Fruit fly (Drosophila melanogaster) whole organism, embryonic: ENCODE measurements around the gene CG32281.

ENCODE experiments used
- CG10366 ChIP-seq: fragments of 200-800 bp; sonication (Bioruptor generic); IDR thresholded peaks from 2 replicates; pipeline ENCODE4 v1.3.6; 2022; ENCODE audit warnings: missing biosample characterization, missing genetic modification characterization
- CG10543 ChIP-seq: fragments of 200-800 bp; sonication (Bioruptor generic); optimal IDR thresholded peaks from 3 replicates; lab custom pipeline; 2017; ENCODE audit warnings: missing biosample characterization, mild to moderate bottlenecking, missing genetic modification characterization, moderate library complexity
- CG10959 ChIP-seq: fragments of 200-800 bp; sonication (Bioruptor generic); IDR thresholded peaks from 2 replicates; pipeline ENCODE4 v1.3.6; 2022; ENCODE audit warnings: missing biosample characterization, missing genetic modification characterization
- CG12155 ChIP-seq: fragments of 200-800 bp; sonication (Bioruptor generic); optimal IDR thresholded peaks from 3 replicates; lab custom pipeline; 2016; ENCODE audit warnings: missing biosample characterization, missing genetic modification characterization
- CG12659 ChIP-seq: fragments of 200-800 bp; sonication (Bioruptor generic); optimal IDR thresholded peaks from 3 replicates; lab custom pipeline; 2017; ENCODE audit warnings: mild to moderate bottlenecking, missing biosample characterization, missing genetic modification reagents, missing genetic modification characterization
- CG1647 ChIP-seq: fragments of 200-800 bp; sonication (Bioruptor generic); optimal IDR thresholded peaks from 3 replicates; lab custom pipeline; 2016; ENCODE audit warnings: missing biosample characterization, missing genetic modification characterization
- CG16815 ChIP-seq: fragments of 200-800 bp; sonication (Bioruptor generic); optimal IDR thresholded peaks from 3 replicates; lab custom pipeline; 2017; ENCODE audit warnings: missing biosample characterization, mild to moderate bottlenecking, missing genetic modification characterization
- CG18619 ChIP-seq: fragments of 200-800 bp; sonication (Bioruptor generic); optimal IDR thresholded peaks from 3 replicates; lab custom pipeline; 2017; ENCODE audit warnings: missing biosample characterization, mild to moderate bottlenecking, missing genetic modification characterization
- CG31224 ChIP-seq: fragments of 200-800 bp; sonication (Bioruptor generic); IDR thresholded peaks from 2 replicates; pipeline ENCODE4 v1.3.6; 2022; ENCODE audit warnings: missing biosample characterization, missing genetic modification characterization
- CG34224 ChIP-seq: fragments of 200-800 bp; sonication (Bioruptor generic); IDR thresholded peaks from 3 replicates; pipeline ENCODE4 v1.3.6; 2022; ENCODE audit warnings: missing biosample characterization, missing genetic modification characterization; ENCODE audit not compliant: partially characterized antibody
- CG4360 ChIP-seq: fragments of 200-800 bp; sonication (Bioruptor generic); IDR thresholded peaks from 2 replicates; pipeline ENCODE4 v1.3.6; 2022; ENCODE audit warnings: missing biosample characterization, missing genetic modification characterization
- CG4707 ChIP-seq: fragments of 200-800 bp; sonication (Bioruptor generic); optimal IDR thresholded peaks from 2 replicates; lab custom pipeline; 2018; ENCODE audit warnings: missing biosample characterization, mild to moderate bottlenecking, missing genetic modification characterization, moderate library complexity
- CG4820 ChIP-seq: fragments of 200-800 bp; sonication (Bioruptor generic); optimal IDR thresholded peaks from 3 replicates; lab custom pipeline; 2016; ENCODE audit warnings: missing biosample characterization, missing genetic modification characterization
- CG6791 ChIP-seq: fragments of 200-800 bp; sonication (Bioruptor generic); IDR thresholded peaks from 3 replicates; pipeline ENCODE4 v1.3.6; 2022; ENCODE audit warnings: missing biosample characterization, missing genetic modification characterization; ENCODE audit not compliant: partially characterized antibody
- CHES-1-like ChIP-seq: fragments of 200-800 bp; sonication (Bioruptor generic); optimal IDR thresholded peaks from 2 replicates; lab custom pipeline; 2016; ENCODE audit warnings: missing biosample characterization, missing genetic modification characterization
- D19A ChIP-seq: fragments of 200-800 bp; optimal IDR thresholded peaks from 3 replicates; lab custom pipeline; 2019; ENCODE audit warnings: missing biosample characterization, mild to moderate bottlenecking, missing genetic modification characterization, moderate library complexity
- Dbx ChIP-seq: fragments of 200-800 bp; sonication (Bioruptor generic); IDR thresholded peaks from 3 replicates; pipeline ENCODE4 v1.3.6; 2022; ENCODE audit warnings: missing biosample characterization, missing genetic modification characterization
- Dek ChIP-seq: fragments of 200-800 bp; sonication (Bioruptor generic); optimal IDR thresholded peaks from 3 replicates; lab custom pipeline; 2019; ENCODE audit warnings: missing biosample characterization, mild to moderate bottlenecking, missing genetic modification characterization, moderate library complexity
- ERR ChIP-seq: fragments of 200-800 bp; sonication (Bioruptor generic); optimal IDR thresholded peaks from 2 replicates; lab custom pipeline; 2016; ENCODE audit warnings: missing biosample characterization, missing genetic modification characterization
- HLHmδ ChIP-seq: fragments of 200-800 bp; sonication (Bioruptor generic); optimal IDR thresholded peaks from 2 replicates; lab custom pipeline; 2018; ENCODE audit warnings: missing biosample characterization, mild to moderate bottlenecking, missing genetic modification characterization, moderate library complexity
- MBD-R2 ChIP-seq: fragments of 200-800 bp; sonication (Bioruptor generic); IDR thresholded peaks from 2 replicates; pipeline ENCODE4 v1.3.6; 2022; ENCODE audit warnings: missing biosample characterization, missing genetic modification characterization
- MESR4 ChIP-seq: fragments of 200-800 bp; sonication (Bioruptor generic); optimal IDR thresholded peaks from 2 replicates; lab custom pipeline; 2018; ENCODE audit warnings: missing biosample characterization, mild to moderate bottlenecking, missing genetic modification characterization, moderate library complexity
- Max ChIP-seq: fragments of 200-800 bp; sonication (Bioruptor generic); optimal IDR thresholded peaks from 2 replicates; lab custom pipeline; 2016; ENCODE audit warnings: missing biosample characterization, mild to moderate bottlenecking, missing genetic modification characterization
- Sin3A ChIP-seq: fragments of >200 bp; optimal IDR thresholded peaks from 2 replicates; lab custom pipeline; 2018
- Sox102F ChIP-seq: fragments of 200-800 bp; sonication (Bioruptor generic); optimal IDR thresholded peaks from 2 replicates; lab custom pipeline; 2018; ENCODE audit warnings: missing biosample characterization, mild to moderate bottlenecking, missing genetic modification characterization, moderate library complexity
- Xrp1 ChIP-seq: fragments of 200-800 bp; sonication (Bioruptor generic); IDR thresholded peaks from 2 replicates; pipeline ENCODE4 v1.3.6; 2022; ENCODE audit warnings: missing biosample characterization, missing genetic modification characterization
- abd-A ChIP-seq: fragments of 200-800 bp; sonication (Bioruptor generic); optimal IDR thresholded peaks from 3 replicates; lab custom pipeline; 2019; ENCODE audit warnings: missing biosample characterization, mild to moderate bottlenecking, missing genetic modification characterization, moderate library complexity
- ac ChIP-seq: fragments of 200-800 bp; sonication (Bioruptor generic); optimal IDR thresholded peaks from 3 replicates; lab custom pipeline; 2017; ENCODE audit warnings: missing biosample characterization, mild to moderate bottlenecking, missing genetic modification characterization
- ase ChIP-seq: fragments of 200-800 bp; sonication (Bioruptor generic); IDR thresholded peaks from 3 replicates; pipeline ENCODE4 v1.3.6; 2022; ENCODE audit warnings: missing biosample characterization, missing genetic modification characterization
- btn ChIP-seq: fragments of 200-800 bp; sonication (Bioruptor generic); optimal IDR thresholded peaks from 2 replicates; lab custom pipeline; 2016; ENCODE audit warnings: missing biosample characterization, missing genetic modification characterization
- cad ChIP-seq: fragments of >200 bp; optimal IDR thresholded peaks from 2 replicates; lab custom pipeline; 2017; ENCODE audit warnings: missing biosample characterization, missing genetic modification characterization
- cg ChIP-seq: fragments of 200-800 bp; sonication (Bioruptor generic); optimal IDR thresholded peaks from 3 replicates; lab custom pipeline; 2019; ENCODE audit warnings: missing biosample characterization, mild to moderate bottlenecking, missing genetic modification characterization, moderate library complexity
- dm ChIP-seq: fragments of 200-800 bp; sonication (Bioruptor generic); optimal IDR thresholded peaks from 3 replicates; lab custom pipeline; 2016; ENCODE audit warnings: missing biosample characterization, missing genetic modification characterization
- gfzf ChIP-seq: fragments of 200-800 bp; sonication (Bioruptor generic); optimal IDR thresholded peaks from 2 replicates; lab custom pipeline; 2016; ENCODE audit warnings: missing biosample characterization, mild to moderate bottlenecking, missing genetic modification characterization, moderate library complexity
- insv ChIP-seq, 2 experiments: fragments of 200-800 bp; sonication (Bioruptor generic); optimal IDR thresholded peaks; 3 replicates each; lab custom pipeline; 2016 to 2018; ENCODE audit warnings: missing biosample characterization in 2 of 2, missing genetic modification characterization in 2 of 2
- jing ChIP-seq: fragments of 200-800 bp; sonication (Bioruptor generic); optimal IDR thresholded peaks from 2 replicates; lab custom pipeline; 2018; ENCODE audit warnings: missing biosample characterization, mild to moderate bottlenecking, missing genetic modification characterization
- jumu ChIP-seq: fragments of 200-800 bp; sonication (Bioruptor generic); optimal IDR thresholded peaks from 3 replicates; lab custom pipeline; 2016; ENCODE audit warnings: missing biosample characterization, missing genetic modification characterization
- lab ChIP-seq: fragments of 200-800 bp; sonication (Bioruptor generic); optimal IDR thresholded peaks from 3 replicates; lab custom pipeline; 2017; ENCODE audit warnings: missing biosample characterization, missing genetic modification characterization, mild to moderate bottlenecking, moderate library complexity, missing genetic modification reagents
- lilli ChIP-seq: fragments of 200-800 bp; sonication (Bioruptor generic); optimal IDR thresholded peaks from 3 replicates; lab custom pipeline; 2016; ENCODE audit warnings: missing biosample characterization, missing genetic modification characterization
- nerfin-1 ChIP-seq: fragments of 200-800 bp; sonication (Bioruptor generic); optimal IDR thresholded peaks from 3 replicates; lab custom pipeline; 2019; ENCODE audit warnings: missing biosample characterization, mild to moderate bottlenecking, missing genetic modification characterization, moderate library complexity
- prd ChIP-seq, 3 experiments: fragments of >200 bp in 2 of 3; fragments of 200-800 bp in 1 of 3; sonication (Bioruptor generic) in 1 of 3; optimal IDR thresholded peaks in 2 of 3; IDR thresholded peaks in 1 of 3; 2 replicates in 2 of 3; 3 replicates in 1 of 3; pipeline versions ENCODE4 v1.3.6 to Lab custom; 2017 to 2022; ENCODE audit warnings: missing biosample characterization in 1 of 3, missing genetic modification characterization in 1 of 3
- rib ChIP-seq: fragments of 200-800 bp; sonication (Bioruptor generic); IDR thresholded peaks from 2 replicates; pipeline ENCODE4 v1.3.6; 2022; ENCODE audit warnings: missing biosample characterization, missing genetic modification characterization
- scrt ChIP-seq: fragments of 200-800 bp; sonication (Bioruptor generic); optimal IDR thresholded peaks from 2 replicates; lab custom pipeline; 2018; ENCODE audit warnings: missing biosample characterization, mild to moderate bottlenecking, missing genetic modification characterization, moderate library complexity
- shn ChIP-seq: fragments of 200-800 bp; sonication (Bioruptor generic); optimal IDR thresholded peaks from 3 replicates; lab custom pipeline; 2016; ENCODE audit warnings: missing biosample characterization, missing genetic modification characterization
- sima ChIP-seq: fragments of 200-800 bp; sonication (Bioruptor generic); optimal IDR thresholded peaks from 2 replicates; lab custom pipeline; 2016; ENCODE audit warnings: missing biosample characterization, missing genetic modification characterization
- slou ChIP-seq: fragments of 200-800 bp; sonication (Bioruptor generic); optimal IDR thresholded peaks from 3 replicates; lab custom pipeline; 2016; ENCODE audit warnings: missing biosample characterization, missing genetic modification characterization
- sqz ChIP-seq: fragments of 200-800 bp; sonication (Bioruptor generic); optimal IDR thresholded peaks from 3 replicates; lab custom pipeline; 2018; ENCODE audit warnings: missing biosample characterization, mild to moderate bottlenecking, missing genetic modification characterization
- stwl ChIP-seq: fragments of 200-800 bp; sonication (Bioruptor generic); optimal IDR thresholded peaks from 3 replicates; lab custom pipeline; 2018; ENCODE audit warnings: missing biosample characterization, mild to moderate bottlenecking, missing genetic modification characterization, moderate library complexity
- sug ChIP-seq: fragments of 200-800 bp; optimal IDR thresholded peaks from 2 replicates; lab custom pipeline; 2019; ENCODE audit warnings: missing biosample characterization, mild to moderate bottlenecking, missing genetic modification characterization, moderate library complexity
- ttk ChIP-seq: fragments of 200-800 bp; sonication (Bioruptor generic); IDR thresholded peaks from 2 replicates; pipeline ENCODE4 v2.1.2; 2022; ENCODE audit warnings: missing biosample characterization, missing genetic modification characterization
- vvl ChIP-seq: fragments of 200-800 bp; sonication (Bioruptor generic); IDR thresholded peaks from 2 replicates; pipeline ENCODE4 v1.3.6; 2022; ENCODE audit warnings: missing biosample characterization, missing genetic modification characterization

The CG32281 gene

dm6 chr3L:3197464-3197863, 28.3 kb downstream of the CG32281 start, which contains the start of gene CG14966 (continued):
- no peak for TF ChIP-seq ase
- no peak for TF ChIP-seq prd (optimal IDR thresholded peaks at IDR 0.05; lab: Kevin White, UChicago)
- 0 out of 3 replicates have a peak, but pooled peaks have one; percentile 8 for TF ChIP-seq prd (GFP tag; IDR thresholded peaks at IDR 0.05; lab: Robert Waterston, UW)
- no peak for TF ChIP-seq btn (GFP tag; lab: Kevin White, UChicago)
- TF ChIP-seq HLHmδ, result no peak
- TF ChIP-seq CG4360 (GFP tag; lab: Robert Waterston, UW), result no peak
- TF ChIP-seq CG10959, result no peak
- no peak for TF ChIP-seq slou (GFP tag; lab: Kevin White, UChicago)
- TF ChIP-seq CG34224 (GFP tag; lab: Robert Waterston, UW), result peak; percentile 90
- TF ChIP-seq abd-A, result no peak
- TF ChIP-seq ac (GFP tag; lab: Kevin White, UChicago), result no peak
- peak; percentile 43 for TF ChIP-seq stwl (tag; lab: Kevin White, UChicago)
- peak; percentile 62 for TF ChIP-seq MESR4 (GFP tag; lab: Kevin White, UChicago)
- peak; percentile 62 for TF ChIP-seq CG12659
- TF ChIP-seq CG12155 (GFP tag; lab: Kevin White, UChicago), result peak; percentile 32
- TF ChIP-seq CG4820 (GFP tag; lab: Kevin White, UChicago), result no peak
- TF ChIP-seq CG4707 (GFP tag; lab: Kevin White, UChicago), result no peak
- TF ChIP-seq sima, result no peak
- peak; percentile 36 for TF ChIP-seq Max (GFP tag; lab: Kevin White, UChicago)
- TF ChIP-seq cad (GFP tag; lab: Kevin White, UChicago), result no peak
- TF ChIP-seq insv (GFP tag; optimal IDR thresholded peaks at IDR 0.05; lab: Kevin White, UChicago), result no peak
- peak; percentile 40; the same call in 1 of the 2 replicates for TF ChIP-seq vvl (GFP tag; lab: Robert Waterston, UW)
- TF ChIP-seq lilli (GFP tag; lab: Kevin White, UChicago), result peak; percentile 56
- TF ChIP-seq jing (GFP tag; lab: Kevin White, UChicago), result no peak
- TF ChIP-seq lab (GFP tag; lab: Kevin White, UChicago), result peak; percentile 14
- TF ChIP-seq D19A, result no peak
- no peak for TF ChIP-seq cg (GFP tag; lab: Kevin White, UChicago)
- peak; percentile 53 for TF ChIP-seq Dek (tag; lab: Kevin White, UChicago)
- peak; percentile 70 for TF ChIP-seq CHES-1-like (GFP tag; lab: Kevin White, UChicago)
- peak; percentile 42 for TF ChIP-seq gfzf (GFP tag; lab: Kevin White, UChicago)
- TF ChIP-seq CG10366, result no peak
- peak; percentile 91 for TF ChIP-seq CG6791 (GFP tag; lab: Robert Waterston, UW)
- peak; percentile 97 for TF ChIP-seq MBD-R2
- TF ChIP-seq CG16815 (GFP tag; lab: Kevin White, UChicago), result no peak
- TF ChIP-seq rib (GFP tag; lab: Robert Waterston, UW), result peak; percentile 65
- peak; percentile 9 for TF ChIP-seq jumu (GFP tag; lab: Kevin White, UChicago)
- peak; percentile 11; the same call in 1 of the 2 replicates for TF ChIP-seq ttk
- no peak for TF ChIP-seq CG18619
- TF ChIP-seq shn (GFP tag; lab: Kevin White, UChicago), result peak; percentile 10
- TF ChIP-seq scrt (GFP tag; lab: Kevin White, UChicago), result peak; percentile 96
- no peak for TF ChIP-seq CG1647 (GFP tag; lab: Kevin White, UChicago)
- no peak for TF ChIP-seq dm (GFP tag; lab: Kevin White, UChicago)
- TF ChIP-seq ERR, result peak; percentile 25
- TF ChIP-seq sug, result peak; percentile 50
- TF ChIP-seq Sox102F (GFP tag; lab: Kevin White, UChicago), result no peak
- peak; percentile 57; the same call in 2 of the 3 replicates for TF ChIP-seq Dbx (GFP tag; lab: Robert Waterston, UW)
- peak; percentile 24 for TF ChIP-seq Sin3A
- TF ChIP-seq CG31224 (GFP tag; lab: Robert Waterston, UW), result no peak
- no peak for TF ChIP-seq Xrp1 (GFP tag; lab: Robert Waterston, UW)
- TF ChIP-seq sqz (GFP tag; lab: Kevin White, UChicago), result no peak
- peak; percentile 31 for TF ChIP-seq nerfin-1 (tag; lab: Kevin White, UChicago)
- peak; percentile 13 for TF ChIP-seq CG10543 (GFP tag; lab: Kevin White, UChicago)
